Worm (Caenorhabditis elegans) whole organism, L1 larva: ENCODE data around the gene F55G1.15.
A peak's percentile ranks its signal among the peaks of the same experiment; 100 is the strongest.

ENCODE experiments used
- C16A3.4 ChIP-seq: fragments of 150-350 bp; optimal IDR thresholded peaks from 2 replicates; lab custom pipeline; 2014; ENCODE audit warnings: missing biosample characterization, missing genetic modification characterization
- C34B4.2 ChIP-seq: sonication (generic microtip); optimal IDR thresholded peaks from 2 replicates; lab custom pipeline; 2017; ENCODE audit warnings: mild to moderate bottlenecking, missing genetic modification characterization, missing compliant biosample characterization
- aha-1 ChIP-seq: fragments of 150-350 bp; optimal IDR thresholded peaks from 2 replicates; lab custom pipeline; 2014; ENCODE audit warnings: missing biosample characterization, missing genetic modification characterization
- aly-2 ChIP-seq: fragments of 150-350 bp; optimal IDR thresholded peaks from 2 replicates; lab custom pipeline; 2014; ENCODE audit warnings: missing biosample characterization, missing genetic modification characterization
- blmp-1 ChIP-seq: fragments of 150-350 bp; optimal IDR thresholded peaks from 2 replicates; lab custom pipeline; 2014; ENCODE audit warnings: missing biosample characterization, missing genetic modification characterization
- dsc-1 ChIP-seq: sonication (generic microtip); optimal IDR thresholded peaks from 2 replicates; lab custom pipeline; 2016; ENCODE audit warnings: mild to moderate bottlenecking, missing genetic modification characterization, missing compliant biosample characterization
- efl-1 ChIP-seq, 4 experiments: fragments of 150-350 bp; optimal IDR thresholded peaks in 3 of 4; peaks in 1 of 4; 1 replicate in 1 of 4; 2 replicates in 3 of 4; lab custom pipeline; 2014; ENCODE audit warnings: missing biosample characterization in 2 of 4, missing genetic modification characterization in 2 of 4, missing genetic modification reagents in 2 of 4
- egl-27 ChIP-seq, 2 experiments: fragments of 150-350 bp in 1 of 2; sonication (generic microtip); optimal IDR thresholded peaks; 3 replicates each; lab custom pipeline; 2017 to 2018; ENCODE audit warnings: missing biosample characterization in 2 of 2, missing genetic modification characterization in 2 of 2, missing genetic modification reagents in 2 of 2
- elt-2 ChIP-seq: sonication (generic microtip); optimal IDR thresholded peaks from 2 replicates; lab custom pipeline; 2016; ENCODE audit warnings: missing genetic modification characterization, mild to moderate bottlenecking, inconsistent platforms, missing compliant biosample characterization, missing genetic modification reagents
- elt-3 ChIP-seq, 6 experiments: fragments of 150-350 bp in 1 of 6; sonication (generic microtip); optimal IDR thresholded peaks; 2 replicates each; lab custom pipeline; 2017 to 2018; ENCODE audit warnings: missing biosample characterization in 6 of 6, missing genetic modification characterization in 6 of 6, inconsistent platforms in 1 of 6
- fkh-10 ChIP-seq: sonication (generic microtip); optimal IDR thresholded peaks from 2 replicates; lab custom pipeline; 2017; ENCODE audit warnings: missing biosample characterization, missing genetic modification reagents, missing genetic modification characterization
- fkh-4 ChIP-seq: sonication (generic microtip); optimal IDR thresholded peaks from 2 replicates; lab custom pipeline; 2016; ENCODE audit warnings: missing compliant biosample characterization, missing genetic modification characterization, borderline replicate concordance
- hlh-4 ChIP-seq: sonication (generic microtip); optimal IDR thresholded peaks from 2 replicates; lab custom pipeline; 2016; ENCODE audit warnings: mild to moderate bottlenecking, missing genetic modification characterization, missing compliant biosample characterization
- hpl-2 ChIP-seq: fragments of 150-350 bp; optimal IDR thresholded peaks from 2 replicates; lab custom pipeline; 2014; ENCODE audit warnings: missing biosample characterization, missing genetic modification reagents, missing genetic modification characterization
- irx-1 ChIP-seq: sonication (generic microtip); optimal IDR thresholded peaks from 2 replicates; lab custom pipeline; 2016; ENCODE audit warnings: missing genetic modification characterization, missing compliant biosample characterization
- lin-14 ChIP-seq: fragments of 200-800 bp; sonication (Bioruptor generic); optimal IDR thresholded peaks from 2 replicates; lab custom pipeline; 2018; ENCODE audit warnings: mild to moderate bottlenecking, missing genetic modification characterization, moderate library complexity, missing compliant biosample characterization
- lin-35 ChIP-seq, 2 experiments: fragments of 150-350 bp; optimal IDR thresholded peaks; 2 replicates each; lab custom pipeline; 2014; ENCODE audit warnings: missing biosample characterization in 2 of 2, missing genetic modification characterization in 2 of 2, missing genetic modification reagents in 2 of 2
- lsy-2 ChIP-seq, 2 experiments: fragments of 150-350 bp; optimal IDR thresholded peaks; 2 replicates each; lab custom pipeline; 2014; ENCODE audit warnings: missing biosample characterization in 2 of 2, missing genetic modification characterization in 2 of 2
- mab-9 ChIP-seq: fragments of 200-800 bp; sonication (Bioruptor generic); IDR thresholded peaks from 2 replicates; pipeline ENCODE4 v1.3.6; 2022; ENCODE audit warnings: missing genetic modification reagents, missing genetic modification characterization, missing compliant biosample characterization
- mdl-1 ChIP-seq, 2 experiments: fragments of 150-350 bp; optimal IDR thresholded peaks; 2 replicates each; lab custom pipeline; 2014 to 2017; ENCODE audit warnings: missing biosample characterization in 2 of 2, missing genetic modification characterization in 2 of 2, inconsistent platforms in 1 of 2
- mep-1 ChIP-seq: fragments of 150-350 bp; optimal IDR thresholded peaks from 2 replicates; lab custom pipeline; 2014; ENCODE audit warnings: missing biosample characterization, missing genetic modification characterization
- nhr-12 ChIP-seq: sonication (generic microtip); optimal IDR thresholded peaks from 2 replicates; lab custom pipeline; 2017; ENCODE audit warnings: missing biosample characterization, missing genetic modification characterization
- nhr-20 ChIP-seq: sonication (generic microtip); optimal IDR thresholded peaks from 2 replicates; lab custom pipeline; 2016; ENCODE audit warnings: mild to moderate bottlenecking, missing genetic modification characterization, missing compliant biosample characterization
- nhr-71 ChIP-seq: sonication (generic microtip); optimal IDR thresholded peaks from 2 replicates; lab custom pipeline; 2016; ENCODE audit warnings: mild to moderate bottlenecking, missing genetic modification characterization, moderate library complexity, missing compliant biosample characterization
- nhr-77 ChIP-seq: fragments of 150-350 bp; optimal IDR thresholded peaks from 2 replicates; lab custom pipeline; 2014; ENCODE audit warnings: missing biosample characterization, missing genetic modification characterization
- nhr-85 ChIP-seq: sonication (generic microtip); peaks from one replicate; lab custom pipeline; 2016; ENCODE audit warnings: missing genetic modification characterization, inconsistent platforms, missing compliant biosample characterization
- snu-23 ChIP-seq: sonication (generic microtip); optimal IDR thresholded peaks from 2 replicates; lab custom pipeline; 2016; ENCODE audit warnings: missing genetic modification characterization, missing compliant biosample characterization
- sox-4 ChIP-seq: sonication (generic microtip); optimal IDR thresholded peaks from 2 replicates; lab custom pipeline; 2016; ENCODE audit warnings: missing genetic modification characterization, missing compliant biosample characterization
- swsn-7 ChIP-seq: sonication (generic microtip); optimal IDR thresholded peaks from 2 replicates; lab custom pipeline; 2016; ENCODE audit warnings: missing genetic modification characterization, missing compliant biosample characterization
- tlp-1 ChIP-seq: fragments of 150-350 bp; optimal IDR thresholded peaks from 2 replicates; lab custom pipeline; 2014; ENCODE audit warnings: missing biosample characterization, missing genetic modification characterization
- unc-86 ChIP-seq: sonication (generic microtip); optimal IDR thresholded peaks from 2 replicates; lab custom pipeline; 2016; ENCODE audit warnings: missing genetic modification characterization, missing compliant biosample characterization
- vab-15 ChIP-seq: sonication (generic microtip); optimal IDR thresholded peaks from 2 replicates; lab custom pipeline; 2017; ENCODE audit warnings: missing genotype, mild to moderate bottlenecking, missing genetic modification characterization, missing compliant biosample characterization

Gene F55G1.15

ce11 chrIV:7549844-7550243, 48.6 kb upstream of the F55G1.15 start (continued):
- TF ChIP-seq lin-35 (GFP tag; optimal IDR thresholded peaks at IDR 0.05; lab: Kevin White, UChicago) (peak; percentile 22 to 53), lsy-2 (tag; optimal IDR thresholded peaks at IDR 0.05; lab: Kevin White, UChicago) (peak in 1 of 2 experiments; percentile 31), hpl-2 (GFP tag; lab: Kevin White, UChicago) (no peak), hlh-4 (no peak), nhr-71 (tag; lab: Kevin White, UChicago) (peak; percentile 0), aha-1 (tag; lab: Kevin White, UChicago) (no peak)

ce11 chrIV:7547843-7548578, 46.8 kb upstream of the F55G1.15 start, which contains the start of the genes cdd-2 and oef-1:
Gene cdd-2, minus strand, starts transcription at chrIV:7547893.
Gene oef-1, plus strand, starts transcription at chrIV:7548417.
- no peak for TF ChIP-seq nhr-77 (tag; lab: Kevin White, UChicago)

- TF ChIP-seq fkh-10, result no peak
- 0 out of 2 replicates have a peak, but pooled peaks have one; percentile 3 for TF ChIP-seq mab-9 (GFP tag; lab: Robert Waterston, UW)
These were observed 42.4 kb upstream of the F55G1.15 start for ce11 chrIV:7543662-7544061.

ce11 chrIV:7542485-7543001, 41.3 kb upstream of the F55G1.15 start, which contains the start of gene R05G6.10:
Gene R05G6.10, minus strand, starts transcription at chrIV:7542535.
- no peak for TF ChIP-seq elt-2 (tag; lab: Kevin White, UChicago)
- TF ChIP-seq unc-86, result no peak
- TF ChIP-seq lin-14 (GFP tag; lab: Kevin White, UChicago), result peak; percentile 49
- TF ChIP-seq sox-4 (tag; lab: Kevin White, UChicago), result no peak

- TF ChIP-seq hlh-4 (peak; percentile 44), egl-27 (tag; optimal IDR thresholded peaks at IDR 0.05; lab: Kevin White, UChicago) (no peak)
These were observed 31.1 kb upstream of the F55G1.15 start, which contains the start of gene R05G6.1 for ce11 chrIV:7532360-7532759. Gene R05G6.1, plus strand, starts transcription at chrIV:7532660.

- no peak for TF ChIP-seq elt-2 (tag; lab: Kevin White, UChicago)
- TF ChIP-seq nhr-12, result no peak
- TF ChIP-seq C34B4.2 (tag; lab: Kevin White, UChicago), result no peak
- peak; percentile 87 for TF ChIP-seq nhr-85 (tag; lab: Kevin White, UChicago)
- no peak for TF ChIP-seq fkh-4 (tag; lab: Kevin White, UChicago)
- TF ChIP-seq irx-1, result no peak
- TF ChIP-seq nhr-20 (tag; lab: Kevin White, UChicago), result peak; percentile 30
- no peak for TF ChIP-seq aly-2
- TF ChIP-seq dsc-1 (tag; lab: Kevin White, UChicago), result peak; percentile 40
- no peak for TF ChIP-seq aha-1 (tag; lab: Kevin White, UChicago)
- TF ChIP-seq mdl-1 (tag; optimal IDR thresholded peaks at IDR 0.05; lab: Kevin White, UChicago), result peak in 1 of 2 experiments; percentile 4
- TF ChIP-seq efl-1 (optimal IDR thresholded peaks at IDR 0.05; lab: Kevin White, UChicago), result no peak
- peak in 1 of 2 experiments; percentile 1 for TF ChIP-seq efl-1 (GFP tag; optimal IDR thresholded peaks at IDR 0.05 in 1 of 2; lab: Kevin White, UChicago)
- TF ChIP-seq lin-14 (GFP tag; lab: Kevin White, UChicago), result peak; percentile 79
- TF ChIP-seq nhr-71 (tag; lab: Kevin White, UChicago), result peak; percentile 34
- no peak for TF ChIP-seq tlp-1
- no peak for TF ChIP-seq swsn-7 (tag; lab: Kevin White, UChicago)
- peak in 3 of 6 experiments; percentile 2 to 59 (median 12) for TF ChIP-seq elt-3 (tag; optimal IDR thresholded peaks at IDR 0.05; lab: Kevin White, UChicago)
- TF ChIP-seq blmp-1 (tag; lab: Kevin White, UChicago), result peak; percentile 87
- TF ChIP-seq mep-1 (tag; lab: Kevin White, UChicago), result peak; percentile 26
- TF ChIP-seq vab-15 (tag; lab: Kevin White, UChicago), result no peak
- TF ChIP-seq snu-23 (GFP tag; lab: Kevin White, UChicago), result peak; percentile 56
- TF ChIP-seq egl-27 (tag; optimal IDR thresholded peaks at IDR 0.05; lab: Kevin White, UChicago), result no peak
- TF ChIP-seq lsy-2 (tag; optimal IDR thresholded peaks at IDR 0.05; lab: Kevin White, UChicago), result peak in 1 of 2 experiments; percentile 44
- TF ChIP-seq C16A3.4 (tag; lab: Kevin White, UChicago), result no peak
- TF ChIP-seq, all 84 proteins: peak for 12
These were observed 29.2 kb upstream of the F55G1.15 start for ce11 chrIV:7530226-7531070.
